Fruit fly (Drosophila melanogaster) whole organism, embryonic: ENCODE results near the gene CG5079.

Experiments used
- CG6854 ChIP-seq: fragments of 200-800 bp; sonication (Bioruptor generic); optimal IDR thresholded peaks from 3 replicates; lab custom pipeline; 2017; ENCODE audit warnings: missing biosample characterization, mild to moderate bottlenecking, missing genetic modification characterization
- Fer1 ChIP-seq: fragments of 200-800 bp; sonication (Bioruptor generic); optimal IDR thresholded peaks from 2 replicates; lab custom pipeline; 2017; ENCODE audit warnings: missing biosample characterization, mild to moderate bottlenecking, missing genetic modification characterization
- Nf-YB ChIP-seq: fragments of 200-800 bp; sonication (Bioruptor generic); optimal IDR thresholded peaks from 3 replicates; lab custom pipeline; 2019; ENCODE audit warnings: missing biosample characterization, mild to moderate bottlenecking, missing genetic modification characterization, moderate library complexity
- emc ChIP-seq: fragments of 200-800 bp; sonication (Bioruptor generic); optimal IDR thresholded peaks from 2 replicates; lab custom pipeline; 2016; ENCODE audit warnings: missing biosample characterization, missing genetic modification characterization
- fd64A ChIP-seq: fragments of 200-800 bp; sonication (Bioruptor generic); optimal IDR thresholded peaks from 3 replicates; lab custom pipeline; 2018; ENCODE audit warnings: missing biosample characterization, mild to moderate bottlenecking, missing genetic modification characterization
- kay ChIP-seq: fragments of 200-800 bp; sonication (Bioruptor generic); optimal IDR thresholded peaks from 2 replicates; lab custom pipeline; 2016; ENCODE audit warnings: missing biosample characterization, missing genetic modification characterization
- toy ChIP-seq: fragments of 200-800 bp; sonication (Bioruptor generic); IDR thresholded peaks from 2 replicates; pipeline ENCODE4 v1.3.6; 2022; ENCODE audit warnings: missing biosample characterization, missing genetic modification characterization

DNA sequence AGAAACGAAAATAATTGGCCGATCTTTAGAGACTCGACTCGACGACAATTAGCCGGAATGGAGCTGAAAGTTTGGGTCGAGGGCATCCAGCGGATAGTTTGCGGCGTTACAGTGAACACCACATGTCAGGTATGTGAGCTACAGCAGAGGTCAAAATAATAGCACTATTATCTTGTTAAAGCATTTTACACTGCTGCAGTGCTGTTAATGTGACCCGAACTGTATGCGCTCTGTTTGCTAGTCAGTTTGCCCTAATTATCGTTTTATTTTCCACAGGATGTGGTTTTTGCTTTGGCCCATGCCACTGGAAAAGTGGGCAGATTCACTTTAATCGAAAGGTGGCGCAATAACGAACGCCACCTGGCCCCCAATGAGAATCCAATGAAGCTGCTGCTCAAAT is 48.9 kb downstream of the CG5079 start:
- no peak for TF ChIP-seq emc (GFP tag; lab: Kevin White, UChicago)
- no peak for TF ChIP-seq CG6854
- TF ChIP-seq fd64A (GFP tag; lab: Kevin White, UChicago), result no peak
- no peak for TF ChIP-seq kay (GFP tag; lab: Kevin White, UChicago)
- no peak for TF ChIP-seq Fer1 (GFP tag; lab: Kevin White, UChicago)
- no peak for TF ChIP-seq toy
- no peak for TF ChIP-seq Nf-YB (GFP tag; lab: Kevin White, UChicago)
